Worm (Caenorhabditis elegans) whole organism, dauer: ENCODE measurements around the gene dnj-16.

Experiments
- unc-62 ChIP-seq: sonication (generic microtip); optimal IDR thresholded peaks from 2 replicates; lab custom pipeline; 2017; ENCODE audit warnings: missing biosample characterization, missing genetic modification reagents, missing genetic modification characterization

Gene dnj-16

ce11 chrIII:4242225-4242862 lies 51.4 kb downstream of the dnj-16 start, which contains the start of gene F43C1.7:
TSS of gene F43C1.7 (minus strand) at chrIII:4242575.
- no peak for TF ChIP-seq unc-62 (GFP tag; lab: Kevin White, UChicago)
